Worm (Caenorhabditis elegans) whole organism, young adult: ENCODE results near the gene gcy-20.

ENCODE experiments used
- D2030.7 ChIP-seq: fragments of 200-800 bp; sonication (Bioruptor generic); IDR thresholded peaks from 2 replicates; pipeline ENCODE4 v1.3.6; 2022; ENCODE audit warnings: missing genetic modification reagents, missing genetic modification characterization, missing compliant biosample characterization
- F22D6.2 ChIP-seq: sonication (generic microtip); optimal IDR thresholded peaks from 2 replicates; lab custom pipeline; 2016; ENCODE audit warnings: mild to moderate bottlenecking, missing genetic modification characterization, missing compliant biosample characterization
- F49E8.2 ChIP-seq: sonication (generic microtip); optimal IDR thresholded peaks from 3 replicates; lab custom pipeline; 2017; ENCODE audit warnings: missing genetic modification characterization, mild to moderate bottlenecking, missing compliant biosample characterization, antibody characterized with exemption, moderate library complexity; ENCODE audit not compliant: insufficient read depth
- F52B5.7 ChIP-seq: sonication (generic microtip); optimal IDR thresholded peaks from 2 replicates; lab custom pipeline; 2016; ENCODE audit warnings: mild to moderate bottlenecking, missing genetic modification characterization, missing compliant biosample characterization
- F57A8.1 ChIP-seq: fragments of 200-800 bp; sonication (Bioruptor generic); optimal IDR thresholded peaks from 2 replicates; lab custom pipeline; 2018; ENCODE audit warnings: mild to moderate bottlenecking, missing genetic modification characterization, moderate library complexity, missing compliant biosample characterization
- K12H6.12 ChIP-seq: fragments of 200-800 bp; sonication (Bioruptor generic); optimal IDR thresholded peaks from 2 replicates; lab custom pipeline; 2018; ENCODE audit warnings: mild to moderate bottlenecking, missing genetic modification characterization, missing compliant biosample characterization
- T26A5.8 ChIP-seq: sonication (generic microtip); optimal IDR thresholded peaks from 2 replicates; lab custom pipeline; 2016; ENCODE audit warnings: missing genetic modification characterization, missing compliant biosample characterization
- Y95B8A.8 ChIP-seq: fragments of 200-800 bp; sonication (Bioruptor generic); IDR thresholded peaks from 2 replicates; pipeline ENCODE4 v1.3.6; 2022; ENCODE audit warnings: missing genetic modification reagents, missing genetic modification characterization, missing compliant biosample characterization
- aptf-2 ChIP-seq: fragments of 200-800 bp; sonication (Bioruptor generic); conservative IDR thresholded peaks from 2 replicates; pipeline ENCODE4 v1.3.6; 2022; ENCODE audit warnings: missing genetic modification reagents, missing genetic modification characterization, missing compliant biosample characterization
- attf-5 ChIP-seq: fragments of 200-800 bp; sonication (Bioruptor generic); optimal IDR thresholded peaks from 2 replicates; lab custom pipeline; 2018; ENCODE audit warnings: mild to moderate bottlenecking, missing genetic modification characterization, missing compliant biosample characterization
- cebp-2 ChIP-seq: fragments of 200-800 bp; sonication (Bioruptor generic); IDR thresholded peaks from 2 replicates; pipeline ENCODE4 v1.3.6; 2022; ENCODE audit warnings: missing genetic modification characterization, missing compliant biosample characterization
- ceh-40 ChIP-seq: fragments of 200-800 bp; sonication (Bioruptor generic); IDR thresholded peaks from 2 replicates; pipeline ENCODE4 v1.3.6; 2022; ENCODE audit warnings: missing genetic modification characterization, missing compliant biosample characterization
- dox-1 ChIP-seq: fragments of 200-800 bp; sonication (Bioruptor generic); IDR thresholded peaks from 2 replicates; pipeline ENCODE4 v1.3.6; 2022; ENCODE audit warnings: missing genetic modification reagents, missing genetic modification characterization, missing compliant biosample characterization
- ets-4 ChIP-seq: fragments of 200-800 bp; sonication (Bioruptor generic); optimal IDR thresholded peaks from 2 replicates; lab custom pipeline; 2018; ENCODE audit warnings: mild to moderate bottlenecking, missing genetic modification characterization, missing compliant biosample characterization
- fkh-3 ChIP-seq: sonication (generic microtip); optimal IDR thresholded peaks from 2 replicates; lab custom pipeline; 2016; ENCODE audit warnings: mild to moderate bottlenecking, missing genetic modification characterization, missing compliant biosample characterization
- gei-17 ChIP-seq: fragments of 200-800 bp; sonication (Bioruptor generic); optimal IDR thresholded peaks from 2 replicates; lab custom pipeline; 2018; ENCODE audit warnings: mild to moderate bottlenecking, missing genetic modification characterization, missing compliant biosample characterization
- hlh-12 ChIP-seq: sonication (generic microtip); optimal IDR thresholded peaks from 2 replicates; lab custom pipeline; 2016; ENCODE audit warnings: missing genetic modification characterization, missing compliant biosample characterization
- hmg-1.2 ChIP-seq: fragments of 200-800 bp; sonication (Bioruptor generic); IDR thresholded peaks from 2 replicates; pipeline ENCODE4 v1.3.6; 2022; ENCODE audit warnings: missing genetic modification reagents, missing genetic modification characterization, missing compliant biosample characterization
- hmg-20 ChIP-seq: fragments of 200-800 bp; sonication (Bioruptor generic); IDR thresholded peaks from 2 replicates; pipeline ENCODE4 v1.3.6; 2022; ENCODE audit warnings: missing genetic modification reagents, missing genetic modification characterization, missing compliant biosample characterization
- hrde-1 ChIP-seq: sonication (generic microtip); optimal IDR thresholded peaks from 2 replicates; lab custom pipeline; 2016; ENCODE audit warnings: missing genetic modification characterization, mild to moderate bottlenecking, missing compliant biosample characterization, moderate library complexity, missing genotype, missing genetic modification reagents, borderline replicate concordance
- lag-1 ChIP-seq: fragments of 200-800 bp; sonication (Bioruptor generic); IDR thresholded peaks from 2 replicates; pipeline ENCODE4 v1.3.6; 2022; ENCODE audit warnings: missing genetic modification reagents, missing genetic modification characterization, missing compliant biosample characterization
- let-526 ChIP-seq: fragments of 200-800 bp; sonication (Bioruptor generic); IDR thresholded peaks from 2 replicates; pipeline ENCODE4 v1.3.6; 2022; ENCODE audit warnings: missing genetic modification reagents, missing genetic modification characterization, missing compliant biosample characterization
- let-607 ChIP-seq, 2 experiments: fragments of 200-800 bp in 1 of 2; sonication (Bioruptor generic) in 1 of 2; sonication (generic microtip) in 1 of 2; optimal IDR thresholded peaks; 2 replicates each; lab custom pipeline; 2016 to 2018; ENCODE audit warnings: mild to moderate bottlenecking in 2 of 2, missing compliant biosample characterization in 2 of 2, missing genetic modification characterization in 2 of 2, moderate library complexity in 2 of 2, missing genotype in 1 of 2
- lin-35 ChIP-seq, 3 experiments: fragments of 150-350 bp in 2 of 3; sonication (generic microtip) in 1 of 3; optimal IDR thresholded peaks; 2 replicates each; lab custom pipeline; 2014 to 2018; ENCODE audit warnings: missing biosample characterization in 3 of 3, missing genetic modification characterization in 3 of 3, missing genetic modification reagents in 3 of 3
- lsy-27 ChIP-seq: sonication (generic microtip); optimal IDR thresholded peaks from 2 replicates; lab custom pipeline; 2017; ENCODE audit warnings: missing genetic modification characterization, mild to moderate bottlenecking, missing compliant biosample characterization, antibody characterized with exemption, missing genotype, borderline replicate concordance; ENCODE audit not compliant: insufficient read depth
- madf-8 ChIP-seq: fragments of 200-800 bp; sonication (Bioruptor generic); conservative IDR thresholded peaks from 2 replicates; pipeline ENCODE4 v1.3.6; 2022; ENCODE audit warnings: missing genetic modification reagents, missing genetic modification characterization, missing compliant biosample characterization
- mel-28 ChIP-seq: sonication (generic microtip); optimal IDR thresholded peaks from 2 replicates; lab custom pipeline; 2016; ENCODE audit warnings: borderline replicate concordance, mild to moderate bottlenecking, missing genetic modification characterization, missing compliant biosample characterization
- nfya-1 ChIP-seq: sonication (generic microtip); optimal IDR thresholded peaks from 2 replicates; lab custom pipeline; 2017; ENCODE audit warnings: antibody characterized with exemption, missing compliant biosample characterization, missing genetic modification characterization, borderline replicate concordance; ENCODE audit not compliant: insufficient read depth
- nfyb-1 ChIP-seq: fragments of 200-800 bp; sonication (Bioruptor generic); IDR thresholded peaks from 2 replicates; pipeline ENCODE4 v1.3.6; 2022; ENCODE audit warnings: missing genetic modification reagents, missing genetic modification characterization, missing compliant biosample characterization
- nhr-27 ChIP-seq: fragments of 200-800 bp; sonication (Bioruptor generic); optimal IDR thresholded peaks from 2 replicates; lab custom pipeline; 2018; ENCODE audit warnings: mild to moderate bottlenecking, missing genetic modification characterization, moderate library complexity, missing compliant biosample characterization
- nhr-90 ChIP-seq: sonication (generic microtip); optimal IDR thresholded peaks from 2 replicates; lab custom pipeline; 2016; ENCODE audit warnings: missing genotype, mild to moderate bottlenecking, missing genetic modification characterization, missing compliant biosample characterization
- pbrm-1 ChIP-seq: fragments of 200-800 bp; sonication (Bioruptor generic); IDR thresholded peaks from 2 replicates; pipeline ENCODE4 v1.3.6; 2022; ENCODE audit warnings: missing genetic modification reagents, missing genetic modification characterization, missing compliant biosample characterization
- rec-8 ChIP-seq, 2 experiments: sonication (generic microtip); optimal IDR thresholded peaks; 2 replicates each; lab custom pipeline; 2016; ENCODE audit warnings: mild to moderate bottlenecking in 2 of 2, missing genetic modification characterization in 2 of 2, missing genetic modification reagents in 2 of 2, missing genotype in 2 of 2, missing biosample characterization in 1 of 2, missing compliant biosample characterization in 1 of 2, moderate library complexity in 1 of 2
- snpc-1.1 ChIP-seq: sonication (generic microtip); optimal IDR thresholded peaks from 2 replicates; lab custom pipeline; 2017; ENCODE audit warnings: missing genetic modification characterization, mild to moderate bottlenecking, missing compliant biosample characterization, antibody characterized with exemption, moderate library complexity, missing genotype, missing genetic modification reagents; ENCODE audit not compliant: insufficient read depth
- snpc-1.3 ChIP-seq: sonication (generic microtip); optimal IDR thresholded peaks from 2 replicates; lab custom pipeline; 2017; ENCODE audit warnings: missing genetic modification characterization, mild to moderate bottlenecking, missing compliant biosample characterization, antibody characterized with exemption, moderate library complexity, missing genotype, missing genetic modification reagents; ENCODE audit not compliant: insufficient read depth
- snpc-3.4 ChIP-seq: sonication (generic microtip); optimal IDR thresholded peaks from 2 replicates; lab custom pipeline; 2017; ENCODE audit warnings: missing genetic modification characterization, mild to moderate bottlenecking, missing compliant biosample characterization, antibody characterized with exemption, moderate library complexity, missing genotype, missing genetic modification reagents
- snpc-4 ChIP-seq, 5 experiments: fragments of 150-350 bp in 1 of 5; sonication (generic microtip) in 4 of 5; optimal IDR thresholded peaks; 2 replicates each; lab custom pipeline; 2014 to 2018; ENCODE audit warnings: missing genetic modification characterization in 5 of 5, missing biosample characterization in 3 of 5, antibody characterized with exemption in 2 of 5, mild to moderate bottlenecking in 2 of 5, missing compliant biosample characterization in 2 of 5, missing genotype in 2 of 5, moderate library complexity in 2 of 5, missing genetic modification reagents in 1 of 5
- somi-1 ChIP-seq: fragments of 200-800 bp; sonication (Bioruptor generic); optimal IDR thresholded peaks from 2 replicates; lab custom pipeline; 2018; ENCODE audit warnings: mild to moderate bottlenecking, missing genetic modification characterization, missing compliant biosample characterization
- sptf-2 ChIP-seq: fragments of 200-800 bp; sonication (Bioruptor generic); optimal IDR thresholded peaks from 2 replicates; lab custom pipeline; 2018; ENCODE audit warnings: mild to moderate bottlenecking, missing genetic modification characterization, missing compliant biosample characterization
- tbp1 ChIP-seq: fragments of 200-800 bp; sonication (Bioruptor generic); optimal IDR thresholded peaks from 2 replicates; lab custom pipeline; 2018; ENCODE audit warnings: mild to moderate bottlenecking, missing genetic modification characterization, missing compliant biosample characterization
- tlf-1 ChIP-seq: fragments of 200-800 bp; sonication (Bioruptor generic); optimal IDR thresholded peaks from 2 replicates; lab custom pipeline; 2018; ENCODE audit warnings: mild to moderate bottlenecking, missing genetic modification characterization, missing compliant biosample characterization
- unc-130 ChIP-seq: sonication (generic microtip); optimal IDR thresholded peaks from 2 replicates; lab custom pipeline; 2016; ENCODE audit warnings: missing genetic modification reagents, missing genetic modification characterization, missing compliant biosample characterization
- ztf-18 ChIP-seq: sonication (generic microtip); optimal IDR thresholded peaks from 2 replicates; lab custom pipeline; 2016; ENCODE audit warnings: missing genotype, mild to moderate bottlenecking, missing genetic modification characterization, missing compliant biosample characterization

The gcy-20 gene

DNA sequence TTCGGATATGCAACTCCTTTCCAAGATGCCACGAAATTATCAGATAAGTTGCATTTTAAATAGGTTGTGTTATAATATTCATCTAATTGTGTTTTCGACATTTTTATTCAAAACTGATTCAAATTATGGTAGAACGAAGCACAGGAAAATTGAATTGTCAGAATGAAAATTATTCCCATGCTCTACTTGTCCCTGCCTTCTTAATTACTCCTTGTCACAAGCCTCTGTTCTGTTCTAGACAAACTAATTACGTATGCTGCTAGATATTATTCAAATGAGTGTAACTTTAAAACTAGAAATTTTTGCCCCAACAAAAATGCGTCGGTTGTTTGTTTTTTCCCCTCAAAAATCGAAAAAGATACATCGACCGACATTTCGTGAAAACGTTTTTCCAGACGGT lies 9.5 kb downstream of the gcy-20 start, which contains the start of gene srh-104:
Gene srh-104, minus strand, starts transcription at position 101 of the 400 bp plus-strand sequence.
- TF ChIP-seq snpc-1.1 (tag; lab: Kevin White, UChicago) (no peak), somi-1 (GFP tag; lab: Kevin White, UChicago) (no peak), fkh-3 (tag; lab: Kevin White, UChicago) (no peak), nhr-27 (no peak), hmg-20 (GFP tag; lab: Robert Waterston, UW) (no peak), madf-8 (no peak), hmg-1.2 (no peak), lsy-27 (tag; lab: Kevin White, UChicago) (no peak), cebp-2 (GFP tag; lab: Robert Waterston, UW) (no peak), F52B5.7 (no peak), nfyb-1 (GFP tag; lab: Robert Waterston, UW) (no peak), attf-5 (GFP tag; lab: Kevin White, UChicago) (no peak)
- TF ChIP-seq, all 124 proteins: peak for 0

DNA sequence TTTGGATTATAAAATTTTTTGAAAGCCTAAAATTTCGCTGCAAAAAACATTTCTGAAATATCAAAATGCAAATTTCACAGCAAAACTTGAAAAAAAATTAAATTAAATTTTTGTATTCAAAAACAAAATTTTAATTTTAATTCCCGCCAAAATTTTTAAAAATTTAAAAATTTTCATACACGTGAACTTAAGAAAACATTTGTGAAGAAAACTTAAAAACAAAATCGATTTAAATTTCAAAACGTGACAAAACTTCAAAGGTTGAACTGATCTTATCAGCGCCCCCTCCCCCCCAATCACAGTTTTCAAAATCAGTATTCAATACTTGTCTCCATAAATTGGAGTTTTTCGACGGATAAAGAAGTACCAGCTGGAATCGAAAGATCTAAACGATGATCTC lies 16.4 kb downstream of the gcy-20 start, which contains the start of gene F21H7.5:
Gene F21H7.5, plus strand, starts transcription at position 301 of the 400 bp plus-strand sequence.
- TF ChIP-seq let-526 (GFP tag; lab: Robert Waterston, UW), result no peak
- TF ChIP-seq T26A5.8, result no peak
- no peak for TF ChIP-seq nhr-27
- TF ChIP-seq pbrm-1, result no peak
- no peak for TF ChIP-seq sptf-2 (GFP tag; lab: Kevin White, UChicago)
- no peak for TF ChIP-seq snpc-4 (GFP tag; optimal IDR thresholded peaks at IDR 0.05; lab: Kevin White, UChicago)
- no peak for TF ChIP-seq snpc-4 (tag; optimal IDR thresholded peaks at IDR 0.05; lab: Kevin White, UChicago)
- no peak for TF ChIP-seq mel-28
- TF ChIP-seq lag-1 (GFP tag; lab: Robert Waterston, UW), result no peak
- TF ChIP-seq F49E8.2 (tag; lab: Kevin White, UChicago), result no peak
- TF ChIP-seq unc-130 (GFP tag; lab: Kevin White, UChicago), result no peak
- no peak for TF ChIP-seq lsy-27 (tag; lab: Kevin White, UChicago)
- TF ChIP-seq let-607 (tag; optimal IDR thresholded peaks at IDR 0.05; lab: Kevin White, UChicago), result no peak
- TF ChIP-seq tlf-1 (GFP tag; lab: Kevin White, UChicago), result no peak
- TF ChIP-seq nfya-1 (tag; lab: Kevin White, UChicago), result no peak

DNA sequence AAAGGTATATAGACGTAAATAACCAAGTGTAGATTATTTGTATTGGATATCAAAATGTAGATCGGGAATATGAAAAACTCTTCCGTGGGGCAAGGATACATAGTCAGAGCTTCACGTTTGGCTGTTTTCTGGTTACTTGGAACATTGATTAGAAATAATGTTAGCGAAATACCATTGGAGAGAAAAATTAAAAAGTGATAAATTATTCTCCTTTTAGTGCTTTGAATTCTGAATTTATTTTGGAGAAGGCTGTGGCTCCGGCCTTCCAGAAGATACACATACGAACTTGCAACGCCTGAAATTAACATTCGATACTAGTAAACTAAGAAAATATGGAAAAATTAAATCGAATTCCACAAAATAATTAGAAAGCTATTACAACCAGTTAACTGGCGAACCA lies 17.9 kb downstream of the gcy-20 start, which contains the start of gene srh-98:
Gene srh-98, minus strand, starts transcription at position 101 of the 400 bp plus-strand sequence.
- no peak for TF ChIP-seq K12H6.12 (tag; lab: Kevin White, UChicago)
- TF ChIP-seq aptf-2, result no peak
- no peak for TF ChIP-seq F57A8.1 (GFP tag; lab: Kevin White, UChicago)
- no peak for TF ChIP-seq T26A5.8
- TF ChIP-seq ceh-40 (GFP tag; lab: Robert Waterston, UW), result no peak
- TF ChIP-seq Y95B8A.8 (GFP tag; lab: Robert Waterston, UW), result no peak
- TF ChIP-seq gei-17 (GFP tag; lab: Kevin White, UChicago), result no peak
- TF ChIP-seq nhr-90, result no peak
- no peak for TF ChIP-seq hlh-12
- no peak for TF ChIP-seq D2030.7 (GFP tag; lab: Robert Waterston, UW)
- no peak for TF ChIP-seq ets-4
- TF ChIP-seq rec-8 (tag; optimal IDR thresholded peaks at IDR 0.05; lab: Kevin White, UChicago), result no peak
- TF ChIP-seq dox-1 (GFP tag; lab: Robert Waterston, UW), result no peak
- TF ChIP-seq snpc-1.3 (tag; lab: Kevin White, UChicago), result no peak
- no peak for TF ChIP-seq ztf-18
- TF ChIP-seq hrde-1 (tag; lab: Kevin White, UChicago), result no peak
- TF ChIP-seq F22D6.2 (tag; lab: Kevin White, UChicago), result no peak
- TF ChIP-seq lin-35 (GFP tag; optimal IDR thresholded peaks at IDR 0.05; lab: Kevin White, UChicago), result no peak
- no peak for TF ChIP-seq tbp1 (GFP tag; lab: Kevin White, UChicago)
- no peak for TF ChIP-seq snpc-3.4
